Worm (Caenorhabditis elegans): Measurements from ENCODE around the gene C15C8.5.

- TF ChIP-seq blmp-1 (tag; optimal IDR thresholded peaks at IDR 0.05; ENCODE audit: insufficient read depth) (no peak), ceh-82 (tag; optimal IDR thresholded peaks at IDR 0.05) (no peak), R02D3.7 (tag; optimal IDR thresholded peaks at IDR 0.05) (no peak), unc-62 (GFP tag; optimal IDR thresholded peaks at IDR 0.05) (no peak), ceh-16 (tag; optimal IDR thresholded peaks at IDR 0.05) (no peak), nhr-23 (tag; optimal IDR thresholded peaks at IDR 0.05) (no peak), ztf-1 (GFP tag; conservative IDR thresholded peaks at IDR 0.05) (no peak), nhr-237 (tag; optimal IDR thresholded peaks at IDR 0.05) (no peak)
These were observed 39.2 kb downstream of the C15C8.5 start, which contains the start of gene fkb-4 for ce11 chrV:12787026-12787425.

Data from whole organism, L2 larva.